Fruit fly (Drosophila melanogaster): ENCODE data around the gene CG14357.

The CG14357 gene

dm6 chr3R:14154341-14154740, 42.4 kb upstream of the CG14357 start, which contains the start of gene CG44215:
CG44215 (minus strand) TSS chr3R:14154441.
- TF ChIP-seq CG6854 (GFP tag; optimal IDR thresholded peaks at IDR 0.05) (no peak), Hr39 (GFP tag; optimal IDR thresholded peaks at IDR 0.05) (no peak), CG6808 (GFP tag; optimal IDR thresholded peaks at IDR 0.05) (no peak), spab (GFP tag; optimal IDR thresholded peaks at IDR 0.05) (no peak), esn (GFP tag; optimal IDR thresholded peaks at IDR 0.05) (no peak), Ets21C (GFP tag; optimal IDR thresholded peaks at IDR 0.05) (no peak), salr (GFP tag; optimal IDR thresholded peaks at IDR 0.05) (no peak), CG7368 (GFP tag; optimal IDR thresholded peaks at IDR 0.05) (no peak), dac (GFP tag; optimal IDR thresholded peaks at IDR 0.05) (no peak), Hr4 (GFP tag; optimal IDR thresholded peaks at IDR 0.05) (no peak), CG11762 (GFP tag; optimal IDR thresholded peaks at IDR 0.05; ENCODE audit: insufficient read depth) (no peak), CG8119 (GFP tag; IDR thresholded peaks at IDR 0.05) (no peak), fd59A (GFP tag; optimal IDR thresholded peaks at IDR 0.05) (no peak), CG3919 (GFP tag; optimal IDR thresholded peaks at IDR 0.05) (no peak)

dm6 chr3R:14153729-14154128, 41.8 kb upstream of the CG14357 start, which contains the start of gene Recs1:
Recs1 (minus strand) TSS chr3R:14153829.
- TF ChIP-seq CG6808 (GFP tag; optimal IDR thresholded peaks at IDR 0.05) (no peak), Gug (GFP tag; IDR thresholded peaks at IDR 0.05) (no peak), esn (GFP tag; optimal IDR thresholded peaks at IDR 0.05) (no peak)

- TF ChIP-seq Eip93F (GFP tag; optimal IDR thresholded peaks at IDR 0.05) (no peak), CG8319 (GFP tag; optimal IDR thresholded peaks at IDR 0.05) (no peak), achi (GFP tag; optimal IDR thresholded peaks at IDR 0.05) (no peak), CG6854 (GFP tag; optimal IDR thresholded peaks at IDR 0.05) (no peak), CG6276 (GFP tag; optimal IDR thresholded peaks at IDR 0.05) (no peak), fd59A (GFP tag; optimal IDR thresholded peaks at IDR 0.05) (no peak), Ets21C (GFP tag; optimal IDR thresholded peaks at IDR 0.05) (no peak), Lpt (GFP tag; optimal IDR thresholded peaks at IDR 0.05) (no peak), CG1621 (tag; optimal IDR thresholded peaks at IDR 0.05) (no peak)
Observed at dm6 chr3R:14152550-14152949, 40.6 kb upstream of the CG14357 start, which contains the start of gene CG42500. CG42500 (minus strand) TSS chr3R:14152650.

dm6 chr3R:14151840-14152239, 39.9 kb upstream of the CG14357 start, which contains the start of gene CG14355:
CG14355 (minus strand) TSS chr3R:14151940.
- TF ChIP-seq ss (GFP tag; optimal IDR thresholded peaks at IDR 0.05) (no peak), CG6163 (GFP tag; IDR thresholded peaks at IDR 0.05) (no peak), CG6808 (GFP tag; optimal IDR thresholded peaks at IDR 0.05) (no peak), Ets96B (tag; optimal IDR thresholded peaks at IDR 0.05) (no peak), Eip78C (GFP tag) (no peak)

DNA sequence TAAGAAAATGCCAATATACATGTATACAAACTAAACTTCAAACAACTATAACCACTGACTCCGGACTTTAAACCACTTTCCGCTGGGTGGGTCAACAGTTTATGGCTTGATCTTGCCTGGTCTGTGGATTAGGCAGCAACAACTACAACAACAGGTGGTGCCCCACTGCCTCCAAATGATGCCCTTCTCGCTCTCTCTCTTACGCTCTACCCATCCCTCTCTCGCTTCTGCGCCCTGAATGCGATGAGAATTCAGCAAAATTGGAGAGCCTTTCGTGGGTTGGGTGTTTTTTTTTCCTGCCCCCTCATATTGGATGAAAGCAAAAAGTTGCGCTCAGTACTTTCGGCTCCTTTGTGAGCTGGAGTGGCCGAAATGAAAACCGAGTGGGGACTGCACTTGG, 28.9 kb upstream of the CG14357 start:
- TF ChIP-seq CG34406 (GFP tag; optimal IDR thresholded peaks at IDR 0.05) (no peak), spab (GFP tag; optimal IDR thresholded peaks at IDR 0.05) (no peak), CG9139 (GFP tag; optimal IDR thresholded peaks at IDR 0.05) (no peak), Gug (GFP tag; IDR thresholded peaks at IDR 0.05) (no peak), CG4318 (GFP tag; optimal IDR thresholded peaks at IDR 0.05) (no peak), fd59A (GFP tag; optimal IDR thresholded peaks at IDR 0.05) (no peak), CG3032 (tag; optimal IDR thresholded peaks at IDR 0.05) (no peak), esn (GFP tag; optimal IDR thresholded peaks at IDR 0.05) (no peak), Hr39 (GFP tag; optimal IDR thresholded peaks at IDR 0.05) (no peak), CG6276 (GFP tag; optimal IDR thresholded peaks at IDR 0.05) (no peak)

DNA sequence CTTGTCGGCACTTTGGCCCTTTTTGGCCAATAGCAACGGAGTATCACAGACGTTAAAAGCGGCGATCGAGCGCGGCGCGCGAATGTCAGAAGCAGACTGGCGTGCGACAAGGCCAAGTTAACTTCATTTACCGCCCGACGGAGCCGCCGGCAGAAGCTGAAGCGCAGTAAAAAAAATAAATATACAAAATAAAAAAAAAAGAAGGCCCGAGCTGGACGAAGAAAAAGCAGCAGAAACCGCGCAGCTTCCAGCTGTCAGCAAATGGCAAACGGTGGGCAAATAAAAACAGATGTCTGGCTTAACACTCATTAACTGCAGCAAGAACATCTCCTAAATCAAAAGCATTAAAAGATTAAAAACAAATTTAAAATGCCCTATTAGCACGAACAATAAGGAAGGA, 20.0 kb upstream of the CG14357 start, which contains the start of gene CG14356:
TSS of gene CG14356 (minus strand) at position 101 of the 400 bp plus-strand sequence.
- TF ChIP-seq CG10669 (GFP tag; optimal IDR thresholded peaks at IDR 0.05) (no peak), Eip78C (GFP tag) (peak; percentile 41), ss (GFP tag; optimal IDR thresholded peaks at IDR 0.05) (no peak), esn (GFP tag; optimal IDR thresholded peaks at IDR 0.05) (no peak)

All from whole organism, prepupa.